Worm (Caenorhabditis elegans) whole organism, L4/young adult: ENCODE measurements around the gene F25G6.9.
"Not testable (repeated sequence)": the region's sequence is repeated elsewhere in the genome, so short reads cannot be mapped to it uniquely, and the experiment has no call there.

Source experiments
- W03F9.2 ChIP-seq: fragments of 150-350 bp; optimal IDR thresholded peaks from 2 replicates; lab custom pipeline; 2014; ENCODE audit warnings: missing biosample characterization, missing genetic modification characterization
- dao-5 ChIP-seq: sonication (generic microtip); optimal IDR thresholded peaks from 2 replicates; lab custom pipeline; 2016; ENCODE audit warnings: missing genotype, missing genetic modification characterization, moderate library complexity, missing compliant biosample characterization
- him-1 ChIP-seq: sonication (generic microtip); optimal IDR thresholded peaks from 2 replicates; lab custom pipeline; 2016; ENCODE audit warnings: missing genotype, missing genetic modification reagents, missing genetic modification characterization, missing compliant biosample characterization

F25G6.9 gene

ce11 chrV:8599192-8599591 lies 29.4 kb upstream of the F25G6.9 start, which contains the start of gene F41E6.7:
Gene F41E6.7 (minus strand): TSS chrV:8599292.
- TF ChIP-seq him-1 = no peak
- no peak for TF ChIP-seq dao-5 (tag; lab: Kevin White, UChicago)
- no peak for TF ChIP-seq W03F9.2 (tag; lab: Kevin White, UChicago)

- TF ChIP-seq dao-5 (tag; lab: Kevin White, UChicago) (no peak), him-1 (no peak), W03F9.2 (tag; lab: Kevin White, UChicago) (no peak)
Measured at ce11 chrV:8594105-8594964, 24.5 kb upstream of the F25G6.9 start, which contains the start of gene tag-196. Gene tag-196 (plus strand): TSS chrV:8594914.

ce11 chrV:8592691-8593307 lies 23.0 kb upstream of the F25G6.9 start:
- TF ChIP-seq W03F9.2 (tag; lab: Kevin White, UChicago) (no peak), him-1 (no peak), dao-5 (tag; lab: Kevin White, UChicago) (no peak)

- TF ChIP-seq dao-5 (tag; lab: Kevin White, UChicago) (no peak), him-1 (no peak), W03F9.2 (tag; lab: Kevin White, UChicago) (no peak)
Measured at ce11 chrV:8588079-8588478, 18.3 kb upstream of the F25G6.9 start, which contains the start of gene C10B5.3. Gene C10B5.3 (minus strand): TSS chrV:8588179.

ce11 chrV:8586920-8587319 lies 17.1 kb upstream of the F25G6.9 start:
- TF ChIP-seq him-1 (no peak), dao-5 (tag; lab: Kevin White, UChicago) (no peak), W03F9.2 (tag; lab: Kevin White, UChicago) (no peak)

- TF ChIP-seq dao-5 (tag; lab: Kevin White, UChicago) (no peak), him-1 (no peak), W03F9.2 (tag; lab: Kevin White, UChicago) (no peak)
Measured at ce11 chrV:8586472-8586871, 16.7 kb upstream of the F25G6.9 start.

- TF ChIP-seq W03F9.2 (tag; lab: Kevin White, UChicago) (no peak), him-1 (no peak), dao-5 (tag; lab: Kevin White, UChicago) (no peak)
Measured at ce11 chrV:8580961-8581360, 11.2 kb upstream of the F25G6.9 start, which contains the start of gene C10B5.1. Gene C10B5.1 (plus strand): TSS chrV:8581261.

ce11 chrV:8574762-8575161 lies 5.0 kb upstream of the F25G6.9 start, which contains the start of gene F25G6.1:
Gene F25G6.1 (plus strand): TSS chrV:8575062.
- not testable (repeated sequence) for TF ChIP-seq W03F9.2 (tag; lab: Kevin White, UChicago); him-1; dao-5 (tag; lab: Kevin White, UChicago)

ce11 chrV:8569172-8569571 lies 628 bp downstream of the F25G6.9 start:
- no peak for TF ChIP-seq dao-5 (tag; lab: Kevin White, UChicago)
- TF ChIP-seq W03F9.2 (tag; lab: Kevin White, UChicago) = no peak
- TF ChIP-seq him-1 = no peak

- TF ChIP-seq W03F9.2 (tag; lab: Kevin White, UChicago) (no peak), dao-5 (tag; lab: Kevin White, UChicago) (no peak), him-1 (no peak)
Measured at ce11 chrV:8565075-8565474, 4.7 kb downstream of the F25G6.9 start, which contains the start of gene F25G6.8. Gene F25G6.8 (minus strand): TSS chrV:8565175.

- no peak for TF ChIP-seq dao-5 (tag; lab: Kevin White, UChicago)
- no peak for TF ChIP-seq W03F9.2 (tag; lab: Kevin White, UChicago)
- TF ChIP-seq him-1 = no peak
Measured at ce11 chrV:8560916-8561315, 8.9 kb downstream of the F25G6.9 start, which contains the start of gene acr-16. Gene acr-16 (plus strand): TSS chrV:8561216.

ce11 chrV:8555955-8556354 lies 13.8 kb downstream of the F25G6.9 start:
- no peak for TF ChIP-seq him-1
- TF ChIP-seq W03F9.2 (tag; lab: Kevin White, UChicago) = no peak
- TF ChIP-seq dao-5 (tag; lab: Kevin White, UChicago) = no peak

ce11 chrV:8552460-8552859 lies 17.3 kb downstream of the F25G6.9 start, which contains the start of gene acr-15:
Gene acr-15 (plus strand): TSS chrV:8552695.
- TF ChIP-seq him-1 (no peak), W03F9.2 (tag; lab: Kevin White, UChicago) (no peak), dao-5 (tag; lab: Kevin White, UChicago) (no peak)

ce11 chrV:8548989-8549388 lies 20.8 kb downstream of the F25G6.9 start, which contains the start of gene stdh-4:
Gene stdh-4 (plus strand): TSS chrV:8549289.
- TF ChIP-seq W03F9.2 (tag; lab: Kevin White, UChicago) (no peak), him-1 (no peak), dao-5 (tag; lab: Kevin White, UChicago) (no peak)
